Worm (Caenorhabditis elegans): ENCODE results near the gene mltn-8.

Gene mltn-8

DNA sequence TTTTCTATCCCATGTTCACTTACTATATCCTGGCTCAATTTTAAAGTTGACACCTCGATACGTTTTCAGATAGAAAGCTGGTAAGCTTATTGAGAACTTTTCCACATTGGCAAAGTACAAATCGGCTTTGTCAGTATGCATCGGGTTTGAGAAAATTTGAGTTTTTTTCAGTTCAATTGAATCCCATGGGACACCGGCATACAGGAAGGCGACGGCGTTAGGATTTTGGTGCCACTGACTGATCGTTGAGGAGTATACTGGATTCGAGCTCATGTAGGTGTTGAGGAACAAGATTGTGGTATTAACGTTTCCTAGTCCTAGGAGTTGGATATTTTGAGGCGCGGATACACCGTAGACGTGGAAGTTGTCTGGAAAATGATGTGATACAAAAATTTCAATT, 32.7 kb upstream of the mltn-8 start:
- TF ChIP-seq hmbx-1 (tag; optimal IDR thresholded peaks at IDR 0.05) (no peak), hnd-1 (tag; optimal IDR thresholded peaks at IDR 0.05) (no peak), ama-1 (optimal IDR thresholded peaks at IDR 0.05) (no peak), aly-1 (tag; optimal IDR thresholded peaks at IDR 0.05) (no peak), tra-4 (tag; optimal IDR thresholded peaks at IDR 0.05) (no peak), pes-1 (GFP tag; IDR thresholded peaks at IDR 0.05) (no peak), hmg-4 (GFP tag; optimal IDR thresholded peaks at IDR 0.05) (no peak), B0310.2 (tag; optimal IDR thresholded peaks at IDR 0.05) (no peak), ets-7 (tag; optimal IDR thresholded peaks at IDR 0.05) (no peak), ceh-36 (tag; optimal IDR thresholded peaks at IDR 0.05) (no peak), ceh-13 (GFP tag; optimal IDR thresholded peaks at IDR 0.05) (no peak)

DNA sequence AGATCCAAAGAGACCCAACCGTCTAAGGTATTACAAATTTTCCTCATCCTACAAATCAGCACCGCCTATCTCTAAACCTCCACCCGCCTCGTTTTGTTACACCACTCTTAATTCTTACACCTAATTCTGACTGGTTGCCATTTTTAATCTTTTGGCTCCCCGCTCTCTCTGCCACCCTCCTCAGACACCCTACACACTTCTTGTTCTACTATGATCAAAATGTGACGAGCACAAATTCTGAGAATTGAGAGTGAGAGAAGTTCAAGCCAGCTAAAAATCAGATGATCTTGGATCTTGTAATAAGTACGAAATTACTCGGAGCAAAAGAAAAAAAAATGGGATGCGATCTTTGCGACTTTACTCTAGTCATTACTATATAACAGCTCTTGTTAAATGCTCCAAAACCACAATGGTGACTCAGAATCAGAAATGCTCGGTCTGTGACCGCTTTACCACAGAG, 24.2 kb upstream of the mltn-8 start, which contains the start of gene nhr-252:
nhr-252 (plus strand) TSS at position 410 of the 460 bp plus-strand sequence.
- no peak for TF ChIP-seq hnd-1 (tag; optimal IDR thresholded peaks at IDR 0.05)
- TF ChIP-seq B0310.2 (tag; optimal IDR thresholded peaks at IDR 0.05): no peak
- no peak for TF ChIP-seq hmbx-1 (tag; optimal IDR thresholded peaks at IDR 0.05)
- no peak for TF ChIP-seq F13C5.2 (tag; optimal IDR thresholded peaks at IDR 0.05)
- TF ChIP-seq tra-4 (tag; optimal IDR thresholded peaks at IDR 0.05): no peak
- TF ChIP-seq tbx-11 (GFP tag; IDR thresholded peaks at IDR 0.05): no peak
- no peak for TF ChIP-seq ceh-36 (tag; optimal IDR thresholded peaks at IDR 0.05)
- TF ChIP-seq scrt-1 (GFP tag; IDR thresholded peaks at IDR 0.05): no peak
- no peak for TF ChIP-seq ceh-13 (GFP tag; optimal IDR thresholded peaks at IDR 0.05)
- TF ChIP-seq hmg-4 (GFP tag; optimal IDR thresholded peaks at IDR 0.05): no peak
- no peak for TF ChIP-seq flt-1 (GFP tag; IDR thresholded peaks at IDR 0.05)
- TF ChIP-seq pes-1 (GFP tag; IDR thresholded peaks at IDR 0.05): no peak
- no peak for TF ChIP-seq ama-1 (optimal IDR thresholded peaks at IDR 0.05)
- TF ChIP-seq tbx-37 (GFP tag; conservative IDR thresholded peaks at IDR 0.05): no peak
- TF ChIP-seq aly-1 (tag; optimal IDR thresholded peaks at IDR 0.05): no peak
- no peak for TF ChIP-seq sea-1 (GFP tag; conservative IDR thresholded peaks at IDR 0.05)
- no peak for TF ChIP-seq ets-7 (tag; optimal IDR thresholded peaks at IDR 0.05)

DNA sequence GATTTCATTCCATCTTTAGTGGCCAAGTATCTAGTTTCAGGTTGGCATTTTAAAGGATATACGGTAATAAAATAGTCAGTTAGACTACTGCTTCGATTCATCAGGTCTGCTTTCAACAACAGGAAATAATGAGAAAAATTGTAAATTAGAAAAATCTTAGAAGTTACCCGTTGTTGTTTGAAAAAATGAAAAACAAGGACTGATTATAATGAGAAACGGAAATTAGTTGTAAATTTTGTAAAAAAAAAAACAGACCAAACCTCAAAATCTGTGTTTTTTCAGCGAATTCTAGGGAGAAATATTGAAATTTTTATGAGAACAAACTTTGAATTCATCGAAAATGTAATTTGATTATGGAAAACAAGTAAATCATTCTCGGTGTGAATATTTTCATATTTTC, 22.9 kb upstream of the mltn-8 start, which contains the start of gene srh-62:
srh-62 (minus strand) TSS at position 101 of the 400 bp plus-strand sequence.
- no peak for TF ChIP-seq tra-4 (tag; optimal IDR thresholded peaks at IDR 0.05)
- no peak for TF ChIP-seq hnd-1 (tag; optimal IDR thresholded peaks at IDR 0.05)
- no peak for TF ChIP-seq flt-1 (GFP tag; IDR thresholded peaks at IDR 0.05)
- no peak for TF ChIP-seq hmbx-1 (tag; optimal IDR thresholded peaks at IDR 0.05)
- TF ChIP-seq scrt-1 (GFP tag; IDR thresholded peaks at IDR 0.05): no peak
- TF ChIP-seq ama-1 (optimal IDR thresholded peaks at IDR 0.05): no peak
- TF ChIP-seq tbx-37 (GFP tag; conservative IDR thresholded peaks at IDR 0.05): no peak
- no peak for TF ChIP-seq ceh-13 (GFP tag; optimal IDR thresholded peaks at IDR 0.05)
- TF ChIP-seq tbx-11 (GFP tag; IDR thresholded peaks at IDR 0.05): no peak
- TF ChIP-seq hmg-4 (GFP tag; optimal IDR thresholded peaks at IDR 0.05): no peak
- TF ChIP-seq pes-1 (GFP tag; IDR thresholded peaks at IDR 0.05): no peak

DNA sequence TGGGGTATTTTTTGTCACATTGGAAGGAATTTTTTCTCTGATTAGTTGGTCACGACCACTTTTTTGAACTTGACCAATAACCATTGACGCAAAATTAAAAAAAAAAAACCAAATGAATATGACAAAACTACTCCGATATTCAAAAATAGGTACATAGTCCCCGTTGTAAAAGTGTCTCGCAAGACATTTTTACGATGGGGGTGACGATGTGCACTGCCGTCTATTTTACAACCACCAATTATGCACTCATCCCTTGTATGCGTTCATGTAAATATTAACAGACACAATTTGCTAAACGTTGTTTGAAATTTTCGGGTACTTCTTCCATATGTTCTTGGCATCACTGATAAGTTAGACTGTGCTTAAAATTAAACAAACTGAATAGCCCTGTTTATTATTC, 19.6 kb upstream of the mltn-8 start, which contains the start of gene scl-27:
scl-27 (plus strand) TSS at position 301 of the 400 bp plus-strand sequence.
- TF ChIP-seq flt-1 (GFP tag; IDR thresholded peaks at IDR 0.05): no peak
- no peak for TF ChIP-seq hnd-1 (tag; optimal IDR thresholded peaks at IDR 0.05)
- TF ChIP-seq tra-4 (tag; optimal IDR thresholded peaks at IDR 0.05): no peak
- no peak for TF ChIP-seq ceh-36 (tag; optimal IDR thresholded peaks at IDR 0.05)
- no peak for TF ChIP-seq ceh-13 (GFP tag; optimal IDR thresholded peaks at IDR 0.05)
- no peak for TF ChIP-seq scrt-1 (GFP tag; IDR thresholded peaks at IDR 0.05)
- TF ChIP-seq B0310.2 (tag; optimal IDR thresholded peaks at IDR 0.05): no peak
- no peak for TF ChIP-seq tbx-37 (GFP tag; conservative IDR thresholded peaks at IDR 0.05)
- TF ChIP-seq aly-1 (tag; optimal IDR thresholded peaks at IDR 0.05): no peak
- no peak for TF ChIP-seq ets-7 (tag; optimal IDR thresholded peaks at IDR 0.05)

DNA sequence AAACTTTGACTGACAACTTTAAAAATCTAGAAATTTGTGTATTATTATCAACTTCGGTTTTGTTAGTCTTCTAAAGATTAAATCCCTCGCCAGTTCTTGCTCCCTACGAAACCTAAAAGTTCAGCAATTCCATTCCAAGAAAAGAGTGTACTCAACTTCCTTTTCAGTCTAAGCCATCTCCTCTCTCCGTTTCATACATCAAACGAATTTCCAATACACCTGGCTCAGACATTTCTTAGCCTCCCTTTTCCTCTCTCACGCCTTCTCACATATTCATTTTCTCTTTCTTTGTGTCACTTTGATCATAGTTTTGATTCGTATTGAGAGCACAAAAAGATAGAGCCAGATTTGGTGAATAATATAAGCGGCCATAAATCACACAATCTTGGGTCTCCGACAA, 16.2 kb upstream of the mltn-8 start, which contains the start of gene nhr-253:
nhr-253 (plus strand) TSS at position 285 of the 400 bp plus-strand sequence.
- TF ChIP-seq hmbx-1 (tag; optimal IDR thresholded peaks at IDR 0.05): no peak

DNA sequence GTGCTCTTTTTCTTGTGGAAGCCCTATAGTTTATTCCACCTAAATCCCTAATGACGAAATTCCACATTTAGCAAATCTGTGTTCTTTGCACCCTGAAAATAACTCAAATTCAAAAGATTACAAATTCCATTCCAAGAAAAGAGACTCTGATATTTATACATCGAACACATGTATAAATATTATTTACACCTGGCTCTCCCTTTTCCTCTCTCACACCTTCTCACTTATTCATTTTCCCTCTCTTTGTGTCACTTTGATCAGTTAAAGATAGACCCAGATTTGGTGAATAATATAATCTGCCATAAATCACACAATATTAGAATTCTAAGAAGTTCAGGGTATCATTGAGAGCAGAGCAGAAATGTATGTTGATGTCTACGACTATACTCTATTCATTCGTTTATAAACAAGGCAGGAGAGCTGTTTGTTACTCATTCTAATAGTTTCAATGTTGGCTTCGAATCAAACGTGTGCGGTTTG, 12.2 kb upstream of the mltn-8 start, which contains the start of gene nhr-254:
nhr-254 (plus strand) TSS at position 430 of the 480 bp plus-strand sequence.
- TF ChIP-seq pes-1 (GFP tag; IDR thresholded peaks at IDR 0.05) (no peak), aly-1 (tag; optimal IDR thresholded peaks at IDR 0.05) (no peak), ets-7 (tag; optimal IDR thresholded peaks at IDR 0.05) (no peak), ama-1 (optimal IDR thresholded peaks at IDR 0.05) (no peak), tbx-11 (GFP tag; IDR thresholded peaks at IDR 0.05) (no peak), tra-4 (tag; optimal IDR thresholded peaks at IDR 0.05) (no peak), sea-1 (GFP tag; conservative IDR thresholded peaks at IDR 0.05) (no peak), B0310.2 (tag; optimal IDR thresholded peaks at IDR 0.05) (no peak)

DNA sequence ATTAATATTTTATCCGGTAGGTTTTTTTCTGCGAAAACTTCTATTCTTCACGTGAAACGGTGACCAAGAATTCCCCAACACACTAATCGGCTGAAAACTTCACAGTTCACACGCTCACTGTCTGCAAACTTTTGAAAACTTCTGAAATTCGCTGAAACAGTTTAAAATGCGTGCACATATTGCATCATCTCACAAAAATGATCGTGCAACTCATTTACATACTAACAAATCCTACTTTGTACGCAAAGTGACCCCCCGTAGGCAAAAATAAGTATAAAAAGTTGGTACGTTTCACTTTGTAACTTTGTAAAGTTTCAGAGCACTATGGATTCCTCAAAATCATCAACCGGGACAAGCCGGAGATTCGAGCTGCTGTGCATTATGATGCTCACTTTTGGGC, 8.3 kb upstream of the mltn-8 start, which contains the start of gene ZK6.6:
ZK6.6 (plus strand) TSS at position 301 of the 400 bp plus-strand sequence.
- no peak for TF ChIP-seq hmbx-1 (tag; optimal IDR thresholded peaks at IDR 0.05)
- TF ChIP-seq hnd-1 (tag; optimal IDR thresholded peaks at IDR 0.05): no peak
- no peak for TF ChIP-seq sea-1 (GFP tag; conservative IDR thresholded peaks at IDR 0.05)
- TF ChIP-seq hmg-4 (GFP tag; optimal IDR thresholded peaks at IDR 0.05): no peak
- no peak for TF ChIP-seq tra-4 (tag; optimal IDR thresholded peaks at IDR 0.05)
- no peak for TF ChIP-seq F13C5.2 (tag; optimal IDR thresholded peaks at IDR 0.05)
- no peak for TF ChIP-seq tbx-11 (GFP tag; IDR thresholded peaks at IDR 0.05)
- no peak for TF ChIP-seq ceh-36 (tag; optimal IDR thresholded peaks at IDR 0.05)
- no peak for TF ChIP-seq ceh-13 (GFP tag; optimal IDR thresholded peaks at IDR 0.05)
- TF ChIP-seq ets-7 (tag; optimal IDR thresholded peaks at IDR 0.05): no peak
- no peak for TF ChIP-seq flt-1 (GFP tag; IDR thresholded peaks at IDR 0.05)
- no peak for TF ChIP-seq aly-1 (tag; optimal IDR thresholded peaks at IDR 0.05)
- no peak for TF ChIP-seq tbx-37 (GFP tag; conservative IDR thresholded peaks at IDR 0.05)
- no peak for TF ChIP-seq scrt-1 (GFP tag; IDR thresholded peaks at IDR 0.05)
- no peak for TF ChIP-seq pes-1 (GFP tag; IDR thresholded peaks at IDR 0.05)
- TF ChIP-seq ama-1 (optimal IDR thresholded peaks at IDR 0.05): no peak

Data from whole organism, early embryonic.